2 fruit fly cellular contexts compared by ENCODE assay signal in the genomic region with DNA sequence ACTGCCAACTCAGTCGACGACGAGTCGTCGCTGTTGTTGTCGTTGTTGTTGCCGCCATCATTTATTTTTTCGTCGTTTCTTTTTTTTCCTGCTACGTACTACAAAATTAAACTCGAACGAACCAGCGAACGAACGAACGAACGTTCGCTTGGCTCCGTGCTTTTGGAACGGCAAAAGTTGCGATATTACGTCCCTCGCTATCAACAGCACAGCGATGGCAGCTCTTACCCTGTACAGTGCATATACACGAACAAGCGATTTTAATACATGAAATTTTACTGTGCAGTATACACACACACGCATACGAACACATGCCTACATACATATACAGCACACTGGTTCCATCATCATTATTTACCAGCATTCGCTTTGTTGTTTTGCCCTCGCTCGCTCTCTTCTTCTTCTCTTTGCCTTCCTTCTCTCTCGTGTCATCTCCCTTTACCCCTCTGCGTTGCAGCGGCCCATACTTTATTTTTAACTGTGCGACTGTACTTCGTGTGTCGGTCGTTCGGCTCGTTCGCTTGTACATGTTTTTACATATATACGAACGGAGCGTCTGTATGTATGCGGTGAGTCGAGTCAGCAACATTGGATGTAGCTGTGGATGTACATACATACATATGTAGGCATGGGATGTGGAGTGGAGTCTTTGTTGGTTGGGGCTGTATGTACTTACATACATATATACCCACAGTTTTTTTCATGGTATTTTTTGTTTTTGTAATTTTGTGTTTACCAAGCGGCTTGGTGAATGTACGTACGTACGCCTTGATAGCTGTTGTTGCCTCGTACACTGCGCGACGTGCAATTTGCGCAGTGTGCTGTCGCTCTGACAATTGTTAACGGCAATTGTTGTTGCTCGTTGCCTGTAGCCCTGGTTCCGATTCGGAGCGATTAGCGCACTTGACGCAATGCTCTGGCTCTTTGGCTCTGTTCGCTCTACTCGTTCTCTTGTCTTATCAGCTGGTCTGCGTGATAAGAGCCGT.
A peak's percentile ranks its signal among the peaks of the same experiment; 100 is the strongest.
TF ChIP-seq lines count a peak whose summit lies in the region.

No protein-coding gene starts in this region.

TF ChIP-seq in whole organism, embryonic, 481 proteins besides CTCF, POLR2A, EP300 and RAD21 (continued from another document and continues in another):
- peak; percentile 13 for TF ChIP-seq CG7786 (GFP tag; optimal IDR thresholded peaks at IDR 0.05; lab: Kevin White, UChicago)
- peak; percentile 88 for TF ChIP-seq CG11504 (tag; optimal IDR thresholded peaks at IDR 0.05; lab: Kevin White, UChicago)
- peak; percentile 32 for TF ChIP-seq CG16863 (GFP tag; optimal IDR thresholded peaks at IDR 0.05; lab: Kevin White, UChicago)
- TF ChIP-seq B-H2 (GFP tag; optimal IDR thresholded peaks at IDR 0.05; lab: Kevin White, UChicago) = peak; percentile 79
- TF ChIP-seq CG5180 (GFP tag; optimal IDR thresholded peaks at IDR 0.05; lab: Kevin White, UChicago) = peak; percentile 92
- peak; percentile 48 for TF ChIP-seq dm (GFP tag; optimal IDR thresholded peaks at IDR 0.05; lab: Kevin White, UChicago)
- peak; percentile 40 for TF ChIP-seq bab2 (GFP tag; optimal IDR thresholded peaks at IDR 0.05; lab: Kevin White, UChicago)
- peak; percentile 56 for TF ChIP-seq CG12744 (GFP tag; optimal IDR thresholded peaks at IDR 0.05; lab: Kevin White, UChicago)
- peak; percentile 30 for TF ChIP-seq ERR (GFP tag; optimal IDR thresholded peaks at IDR 0.05; lab: Kevin White, UChicago)
- TF ChIP-seq fd102C (GFP tag; optimal IDR thresholded peaks at IDR 0.05; lab: Kevin White, UChicago) = no peak
- peak; percentile 27 for TF ChIP-seq CG1603 (tag; optimal IDR thresholded peaks at IDR 0.05; lab: Kevin White, UChicago)
- TF ChIP-seq insv (GFP tag; optimal IDR thresholded peaks at IDR 0.05; lab: Kevin White, UChicago) = peak in 1 of 2 experiments; percentile 32
- peak; percentile 64 for TF ChIP-seq sug (tag; optimal IDR thresholded peaks at IDR 0.05; lab: Kevin White, UChicago)
- peak; percentile 98 for TF ChIP-seq cg (GFP tag; optimal IDR thresholded peaks at IDR 0.05; lab: Kevin White, UChicago)
- peak; percentile 60 for TF ChIP-seq D19A (tag; optimal IDR thresholded peaks at IDR 0.05; lab: Kevin White, UChicago)
- TF ChIP-seq CG4820 (GFP tag; optimal IDR thresholded peaks at IDR 0.05; lab: Kevin White, UChicago) = peak; percentile 45
- peak; percentile 41 for TF ChIP-seq pzg (GFP tag; optimal IDR thresholded peaks at IDR 0.05; lab: Kevin White, UChicago)
- peak; percentile 6 for TF ChIP-seq CG31365 (tag; optimal IDR thresholded peaks at IDR 0.05; lab: Kevin White, UChicago)
- no peak for TF ChIP-seq CG1024 (GFP tag; IDR thresholded peaks at IDR 0.05; lab: Robert Waterston, UW)
- peak; percentile 30 for TF ChIP-seq stwl (tag; optimal IDR thresholded peaks at IDR 0.05; lab: Kevin White, UChicago)
- no peak for TF ChIP-seq Nf-YA (GFP tag; IDR thresholded peaks at IDR 0.05; lab: Robert Waterston, UW)
- TF ChIP-seq CG12391 (tag; optimal IDR thresholded peaks at IDR 0.05; lab: Kevin White, UChicago) = peak; percentile 30
- peak; percentile 9 for TF ChIP-seq oc (tag; optimal IDR thresholded peaks at IDR 0.05; lab: Kevin White, UChicago)
- TF ChIP-seq Nf-YC (tag; optimal IDR thresholded peaks at IDR 0.05; lab: Kevin White, UChicago) = peak; percentile 67
- no peak for TF ChIP-seq CG4617 (GFP tag; optimal IDR thresholded peaks at IDR 0.05; lab: Kevin White, UChicago; ENCODE audit: borderline replicate concordance)
- TF ChIP-seq z (GFP tag; IDR thresholded peaks at IDR 0.05; lab: Robert Waterston, UW) = no peak
- TF ChIP-seq CG17385 (GFP tag; optimal IDR thresholded peaks at IDR 0.05; lab: Kevin White, UChicago) = peak; percentile 99
- TF ChIP-seq Bgb (GFP tag; IDR thresholded peaks at IDR 0.05; lab: Robert Waterston, UW; ENCODE audit: partially characterized antibody) = no peak
- TF ChIP-seq HmgD (GFP tag; optimal IDR thresholded peaks at IDR 0.05; lab: Kevin White, UChicago) = peak; percentile 19
- TF ChIP-seq pho (GFP tag; optimal IDR thresholded peaks at IDR 0.05; lab: Kevin White, UChicago) = no peak
- TF ChIP-seq cas (GFP tag; IDR thresholded peaks at IDR 0.05; lab: Robert Waterston, UW) = no peak
- TF ChIP-seq MTF-1 (GFP tag; optimal IDR thresholded peaks at IDR 0.05; lab: Kevin White, UChicago; ENCODE audit: borderline replicate concordance) = peak; percentile 5
- TF ChIP-seq CG4282 (GFP tag; optimal IDR thresholded peaks at IDR 0.05; lab: Kevin White, UChicago) = peak; percentile 8
- peak; percentile 76 for TF ChIP-seq corto (GFP tag; optimal IDR thresholded peaks at IDR 0.05; lab: Kevin White, UChicago)
- peak; percentile 60 for TF ChIP-seq phol (tag; optimal IDR thresholded peaks at IDR 0.05; lab: Kevin White, UChicago)
- peak; percentile 52 for TF ChIP-seq CG34376 (GFP tag; optimal IDR thresholded peaks at IDR 0.05; lab: Kevin White, UChicago)
- peak; percentile 65 for TF ChIP-seq gcm (GFP tag; optimal IDR thresholded peaks at IDR 0.05; lab: Kevin White, UChicago)
- TF ChIP-seq CG11723 (GFP tag; optimal IDR thresholded peaks at IDR 0.05; lab: Kevin White, UChicago) = peak; percentile 29
- no peak for TF ChIP-seq Camta (GFP tag; optimal IDR thresholded peaks at IDR 0.05; lab: Kevin White, UChicago)
- no peak for TF ChIP-seq Rfx (GFP tag; IDR thresholded peaks at IDR 0.05; lab: Robert Waterston, UW)
- TF ChIP-seq dpn (GFP tag; optimal IDR thresholded peaks at IDR 0.05; lab: Kevin White, UChicago) = peak in 1 of 2 experiments; percentile 23
- no peak for TF ChIP-seq GATAe (GFP tag; conservative IDR thresholded peaks at IDR 0.05; lab: Robert Waterston, UW)
- TF ChIP-seq CG15011 (GFP tag; optimal IDR thresholded peaks at IDR 0.05; lab: Kevin White, UChicago) = no peak
- TF ChIP-seq Hsf (GFP tag; optimal IDR thresholded peaks at IDR 0.05; lab: Kevin White, UChicago) = peak; percentile 6
- no peak for TF ChIP-seq E2f1 (GFP tag; IDR thresholded peaks at IDR 0.05; lab: Robert Waterston, UW)
- peak; percentile 6 for TF ChIP-seq CG12219 (GFP tag; optimal IDR thresholded peaks at IDR 0.05; lab: Kevin White, UChicago)
- no peak for TF ChIP-seq sob (GFP tag; IDR thresholded peaks at IDR 0.05; lab: Robert Waterston, UW)
- peak; percentile 37 for TF ChIP-seq Fer3 (tag; optimal IDR thresholded peaks at IDR 0.05; lab: Kevin White, UChicago)
- TF ChIP-seq mam (GFP tag; optimal IDR thresholded peaks at IDR 0.05; lab: Kevin White, UChicago) = peak; percentile 46
- TF ChIP-seq klu (GFP tag; IDR thresholded peaks at IDR 0.05; lab: Robert Waterston, UW) = no peak
- TF ChIP-seq Xbp1 (GFP tag; optimal IDR thresholded peaks at IDR 0.05; lab: Kevin White, UChicago) = peak; percentile 52
- peak; percentile 87 for TF ChIP-seq CG12769 (tag; optimal IDR thresholded peaks at IDR 0.05; lab: Kevin White, UChicago)
- TF ChIP-seq CG15696 (tag; optimal IDR thresholded peaks at IDR 0.05; lab: Kevin White, UChicago) = peak; percentile 3
- TF ChIP-seq en (GFP tag; optimal IDR thresholded peaks at IDR 0.05; lab: Kevin White, UChicago) = peak; percentile 15
- peak; percentile 39 for TF ChIP-seq CG9817 (tag; optimal IDR thresholded peaks at IDR 0.05; lab: Kevin White, UChicago)
- peak; percentile 83 for TF ChIP-seq kni (GFP tag; optimal IDR thresholded peaks at IDR 0.05; lab: Kevin White, UChicago)
- TF ChIP-seq CG7839 (tag; optimal IDR thresholded peaks at IDR 0.05; lab: Kevin White, UChicago) = peak; percentile 27
- peak; percentile 50 for TF ChIP-seq Nf-YB (GFP tag; optimal IDR thresholded peaks at IDR 0.05; lab: Kevin White, UChicago)
- TF ChIP-seq D (optimal IDR thresholded peaks at IDR 0.05; lab: Kevin White, UChicago) = peak; percentile 86
- peak; percentile 16 for TF ChIP-seq D (GFP tag; optimal IDR thresholded peaks at IDR 0.05; lab: Kevin White, UChicago)

TF ChIP-seq in whole organism, prepupa, 60 proteins besides CTCF, POLR2A, EP300 and RAD21 (continued from another document):
- TF ChIP-seq Ets21C (GFP tag; optimal IDR thresholded peaks at IDR 0.05; lab: Kevin White, UChicago) (peak; percentile 40), CG8319 (GFP tag; optimal IDR thresholded peaks at IDR 0.05; lab: Kevin White, UChicago) (no peak), eg (GFP tag; IDR thresholded peaks at IDR 0.05; lab: Robert Waterston, UW) (no peak), Eip93F (GFP tag; optimal IDR thresholded peaks at IDR 0.05; lab: Kevin White, UChicago) (peak; percentile 62), CG3032 (tag; optimal IDR thresholded peaks at IDR 0.05; lab: Kevin White, UChicago) (peak; percentile 37), CG6808 (GFP tag; optimal IDR thresholded peaks at IDR 0.05; lab: Kevin White, UChicago) (peak; percentile 64), Lpt (GFP tag; optimal IDR thresholded peaks at IDR 0.05; lab: Kevin White, UChicago) (peak; percentile 76), CG32006 (GFP tag; optimal IDR thresholded peaks at IDR 0.05; lab: Kevin White, UChicago) (peak; percentile 64), ss (GFP tag; optimal IDR thresholded peaks at IDR 0.05; lab: Kevin White, UChicago) (peak; percentile 74 to 85), CG15336 (GFP tag; IDR thresholded peaks at IDR 0.05; lab: Robert Waterston, UW) (no peak), Sox15 (GFP tag; optimal IDR thresholded peaks at IDR 0.05; lab: Kevin White, UChicago) (peak; percentile 36), OdsH (GFP tag; optimal IDR thresholded peaks at IDR 0.05; lab: Kevin White, UChicago) (peak; percentile 65), Hr4 (GFP tag; optimal IDR thresholded peaks at IDR 0.05; lab: Kevin White, UChicago) (peak; percentile 59), CG8119 (GFP tag; IDR thresholded peaks at IDR 0.05; lab: Robert Waterston, UW) (no peak), esn (GFP tag; optimal IDR thresholded peaks at IDR 0.05; lab: Kevin White, UChicago) (peak; percentile 58)
